Worm (Caenorhabditis elegans) whole organism, late embryonic: ENCODE results near the gene Y51B9A.6.

ENCODE experiments used
- F13H6.1 ChIP-seq: sonication (generic microtip); optimal IDR thresholded peaks from 2 replicates; lab custom pipeline; 2016; ENCODE audit warnings: missing genetic modification characterization, missing compliant biosample characterization
- K02D7.2 ChIP-seq: sonication (generic microtip); optimal IDR thresholded peaks from 2 replicates; lab custom pipeline; 2017; ENCODE audit warnings: mild to moderate bottlenecking, missing genetic modification characterization, missing compliant biosample characterization
- K09A11.1 ChIP-seq: sonication (generic microtip); optimal IDR thresholded peaks from 2 replicates; lab custom pipeline; 2017; ENCODE audit warnings: antibody characterized with exemption, mild to moderate bottlenecking, missing genetic modification characterization, missing compliant biosample characterization; ENCODE audit not compliant: insufficient read depth
- Y22D7AL.16 ChIP-seq: sonication (generic microtip); optimal IDR thresholded peaks from 2 replicates; lab custom pipeline; 2016; ENCODE audit warnings: missing genetic modification characterization, missing compliant biosample characterization
- ahr-1 ChIP-seq: sonication (generic microtip); optimal IDR thresholded peaks from 2 replicates; lab custom pipeline; 2016; ENCODE audit warnings: missing genetic modification characterization, missing compliant biosample characterization
- ama-1 ChIP-seq: fragments of 150-350 bp; optimal IDR thresholded peaks from 2 replicates; lab custom pipeline; 2014
- ceh-14 ChIP-seq: sonication (generic microtip); optimal IDR thresholded peaks from 2 replicates; lab custom pipeline; 2016; ENCODE audit warnings: missing genotype, missing genetic modification characterization, missing compliant biosample characterization
- ceh-18 ChIP-seq: sonication (generic microtip); optimal IDR thresholded peaks from 2 replicates; lab custom pipeline; 2016; ENCODE audit warnings: missing genetic modification characterization, missing compliant biosample characterization
- ceh-19 ChIP-seq: fragments of 200-800 bp; sonication (Bioruptor generic); optimal IDR thresholded peaks from 2 replicates; lab custom pipeline; 2018; ENCODE audit warnings: mild to moderate bottlenecking, missing genetic modification characterization, missing compliant biosample characterization
- ceh-2 ChIP-seq: sonication (generic microtip); optimal IDR thresholded peaks from 2 replicates; lab custom pipeline; 2016; ENCODE audit warnings: missing genotype, missing genetic modification characterization, missing compliant biosample characterization
- ceh-22 ChIP-seq: sonication (generic microtip); optimal IDR thresholded peaks from 2 replicates; lab custom pipeline; 2017; ENCODE audit warnings: missing biosample characterization, missing genetic modification characterization
- ceh-24 ChIP-seq: sonication (generic microtip); optimal IDR thresholded peaks from 2 replicates; lab custom pipeline; 2016; ENCODE audit warnings: mild to moderate bottlenecking, missing genetic modification characterization, missing compliant biosample characterization
- ceh-31 ChIP-seq: sonication (generic microtip); optimal IDR thresholded peaks from 2 replicates; lab custom pipeline; 2016; ENCODE audit warnings: missing genetic modification characterization, missing compliant biosample characterization
- ceh-34 ChIP-seq: sonication (generic microtip); optimal IDR thresholded peaks from 2 replicates; lab custom pipeline; 2016; ENCODE audit warnings: mild to moderate bottlenecking, missing genetic modification characterization, missing compliant biosample characterization
- ceh-45 ChIP-seq: fragments of 200-800 bp; sonication (Bioruptor generic); IDR thresholded peaks from 2 replicates; pipeline ENCODE4 v1.3.6; 2022; ENCODE audit warnings: missing genetic modification reagents, missing genetic modification characterization, missing compliant biosample characterization
- ceh-48 ChIP-seq: sonication (generic microtip); optimal IDR thresholded peaks from 2 replicates; lab custom pipeline; 2016; ENCODE audit warnings: missing genetic modification characterization, inconsistent platforms, missing compliant biosample characterization
- ceh-6 ChIP-seq: fragments of 200-800 bp; sonication (Bioruptor generic); optimal IDR thresholded peaks from 2 replicates; lab custom pipeline; 2018; ENCODE audit warnings: mild to moderate bottlenecking, missing genetic modification characterization, missing compliant biosample characterization
- ceh-9 ChIP-seq: sonication (generic microtip); optimal IDR thresholded peaks from 2 replicates; lab custom pipeline; 2016; ENCODE audit warnings: mild to moderate bottlenecking, missing genetic modification characterization, inconsistent platforms, missing compliant biosample characterization
- dmd-4 ChIP-seq: sonication (generic microtip); optimal IDR thresholded peaks from 2 replicates; lab custom pipeline; 2016; ENCODE audit warnings: borderline replicate concordance, missing genetic modification characterization, missing compliant biosample characterization
- dve-1 ChIP-seq: sonication (generic microtip); optimal IDR thresholded peaks from 2 replicates; lab custom pipeline; 2017; ENCODE audit warnings: antibody characterized with exemption, mild to moderate bottlenecking, missing genetic modification characterization, missing compliant biosample characterization
- elt-2 ChIP-seq: sonication (generic microtip); optimal IDR thresholded peaks from 2 replicates; lab custom pipeline; 2016; ENCODE audit warnings: missing genetic modification reagents, missing genetic modification characterization, missing compliant biosample characterization
- elt-4 ChIP-seq: sonication (generic microtip); optimal IDR thresholded peaks from 2 replicates; lab custom pipeline; 2016; ENCODE audit warnings: missing genetic modification characterization, missing compliant biosample characterization
- ets-4 ChIP-seq: sonication (generic microtip); optimal IDR thresholded peaks from 2 replicates; lab custom pipeline; 2016; ENCODE audit warnings: missing genetic modification characterization, missing compliant biosample characterization
- gmeb-2 ChIP-seq: sonication (generic microtip); optimal IDR thresholded peaks from 2 replicates; lab custom pipeline; 2016; ENCODE audit warnings: missing genetic modification characterization, inconsistent platforms, missing compliant biosample characterization
- hlh-13 ChIP-seq: fragments of 200-800 bp; sonication (Bioruptor generic); optimal IDR thresholded peaks from 2 replicates; lab custom pipeline; 2018; ENCODE audit warnings: mild to moderate bottlenecking, missing genetic modification characterization, missing compliant biosample characterization
- hlh-15 ChIP-seq: sonication (generic microtip); optimal IDR thresholded peaks from 2 replicates; lab custom pipeline; 2016; ENCODE audit warnings: missing genetic modification characterization, missing compliant biosample characterization
- hlh-30 ChIP-seq: sonication (generic microtip); optimal IDR thresholded peaks from 2 replicates; lab custom pipeline; 2017; ENCODE audit warnings: antibody characterized with exemption, missing genetic modification characterization, missing compliant biosample characterization; ENCODE audit not compliant: insufficient read depth
- lim-6 ChIP-seq: sonication (generic microtip); optimal IDR thresholded peaks from 2 replicates; lab custom pipeline; 2016; ENCODE audit warnings: missing genetic modification characterization, missing compliant biosample characterization
- mec-3 ChIP-seq: sonication (generic microtip); optimal IDR thresholded peaks from 2 replicates; lab custom pipeline; 2016; ENCODE audit warnings: borderline replicate concordance, missing genetic modification characterization, missing compliant biosample characterization
- nfya-1 ChIP-seq: sonication (generic microtip); optimal IDR thresholded peaks from 2 replicates; lab custom pipeline; 2017; ENCODE audit warnings: missing genetic modification characterization, mild to moderate bottlenecking, missing compliant biosample characterization, antibody characterized with exemption, moderate library complexity
- nhr-232 ChIP-seq: sonication (generic microtip); optimal IDR thresholded peaks from 2 replicates; lab custom pipeline; 2016; ENCODE audit warnings: missing genetic modification characterization, missing compliant biosample characterization
- npax-4 ChIP-seq: sonication (generic microtip); optimal IDR thresholded peaks from 2 replicates; lab custom pipeline; 2016; ENCODE audit warnings: missing genetic modification characterization, missing compliant biosample characterization
- pag-3 ChIP-seq: sonication (generic microtip); optimal IDR thresholded peaks from 2 replicates; lab custom pipeline; 2016; ENCODE audit warnings: missing compliant biosample characterization, missing genetic modification characterization, borderline replicate concordance
- pat-9 ChIP-seq: fragments of 200-800 bp; sonication (Bioruptor generic); optimal IDR thresholded peaks from 2 replicates; lab custom pipeline; 2018; ENCODE audit warnings: mild to moderate bottlenecking, missing genetic modification characterization, moderate library complexity, missing compliant biosample characterization
- pax-1 ChIP-seq: fragments of 150-350 bp; optimal IDR thresholded peaks from 2 replicates; lab custom pipeline; 2014; ENCODE audit warnings: missing biosample characterization, missing genetic modification characterization
- pha-2 ChIP-seq: sonication (generic microtip); optimal IDR thresholded peaks from 2 replicates; lab custom pipeline; 2017; ENCODE audit warnings: mild to moderate bottlenecking, missing genetic modification characterization, missing compliant biosample characterization
- pha-4 ChIP-seq: fragments of 150-350 bp; optimal IDR thresholded peaks from 2 replicates; lab custom pipeline; 2018; ENCODE audit warnings: missing biosample characterization, missing genetic modification reagents, missing genetic modification characterization
- pqm-1 ChIP-seq: sonication (generic microtip); optimal IDR thresholded peaks from 2 replicates; lab custom pipeline; 2016; ENCODE audit warnings: missing genetic modification characterization, missing compliant biosample characterization
- rnt-1 ChIP-seq: sonication (generic microtip); optimal IDR thresholded peaks from 2 replicates; lab custom pipeline; 2016; ENCODE audit warnings: missing genetic modification characterization, missing compliant biosample characterization
- sdc-2 ChIP-seq: sonication (generic microtip); optimal IDR thresholded peaks from 2 replicates; lab custom pipeline; 2016; ENCODE audit warnings: missing genotype, missing genetic modification characterization, missing compliant biosample characterization
- sox-2 ChIP-seq: fragments of 200-800 bp; sonication (Bioruptor generic); IDR thresholded peaks from 2 replicates; pipeline ENCODE4 v1.3.6; 2022; ENCODE audit warnings: missing genetic modification reagents, missing genetic modification characterization, missing compliant biosample characterization
- sox-4 ChIP-seq: sonication (generic microtip); optimal IDR thresholded peaks from 2 replicates; lab custom pipeline; 2017; ENCODE audit warnings: mild to moderate bottlenecking, missing genetic modification characterization, inconsistent platforms, missing compliant biosample characterization
- syd-9 ChIP-seq: sonication (generic microtip); optimal IDR thresholded peaks from 2 replicates; lab custom pipeline; 2016; ENCODE audit warnings: mild to moderate bottlenecking, missing genetic modification characterization, moderate library complexity, missing compliant biosample characterization
- tbx-2 ChIP-seq: sonication (generic microtip); optimal IDR thresholded peaks from 2 replicates; lab custom pipeline; 2016; ENCODE audit warnings: missing genetic modification characterization, missing compliant biosample characterization
- tbx-7 ChIP-seq: sonication (generic microtip); optimal IDR thresholded peaks from 2 replicates; lab custom pipeline; 2016; ENCODE audit warnings: missing genotype, missing genetic modification characterization, missing compliant biosample characterization
- unc-86 ChIP-seq: sonication (generic microtip); optimal IDR thresholded peaks from 2 replicates; lab custom pipeline; 2016; ENCODE audit warnings: missing genetic modification characterization, missing compliant biosample characterization
- ztf-16 ChIP-seq: sonication (generic microtip); optimal IDR thresholded peaks from 2 replicates; lab custom pipeline; 2017; ENCODE audit warnings: missing genetic modification characterization, missing compliant biosample characterization

The Y51B9A.6 gene

DNA sequence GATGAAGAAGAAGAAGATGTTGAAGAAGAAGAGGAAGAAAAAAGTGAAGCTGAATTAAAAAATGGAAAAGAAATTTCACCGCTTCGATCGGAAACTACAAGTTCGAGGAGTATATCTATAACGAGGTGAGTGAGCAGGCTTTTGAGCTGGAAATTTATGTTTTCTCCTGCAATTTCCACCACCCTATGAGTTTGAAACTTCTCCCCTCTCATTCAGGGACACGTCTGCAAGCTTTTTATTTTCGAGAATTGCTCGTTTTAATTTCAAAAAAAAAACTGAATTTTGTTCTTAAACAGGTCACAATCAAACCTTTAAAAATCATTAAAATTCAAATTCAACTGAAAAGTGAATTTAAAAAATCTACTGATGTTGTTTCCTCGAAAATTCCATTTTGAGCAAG, 40.7 kb downstream of the Y51B9A.6 start:
- no peak for TF ChIP-seq gmeb-2 (tag; lab: Kevin White, UChicago)
- no peak for TF ChIP-seq sox-4
- no peak for TF ChIP-seq syd-9 (tag; lab: Kevin White, UChicago)
- TF ChIP-seq pha-2 = no peak
- no peak for TF ChIP-seq ceh-9 (tag; lab: Kevin White, UChicago)
- TF ChIP-seq ceh-19 (GFP tag; lab: Kevin White, UChicago) = no peak
- TF ChIP-seq pha-4 (tag; lab: Kevin White, UChicago) = no peak
- no peak for TF ChIP-seq unc-86 (tag; lab: Kevin White, UChicago)
- TF ChIP-seq ahr-1 (tag; lab: Kevin White, UChicago) = no peak
- TF ChIP-seq dve-1 (tag; lab: Kevin White, UChicago) = no peak
- TF ChIP-seq ceh-48 (tag; lab: Kevin White, UChicago) = no peak
- no peak for TF ChIP-seq ama-1 (lab: Kevin White, UChicago)
- TF ChIP-seq ets-4 (tag; lab: Kevin White, UChicago) = no peak
- TF ChIP-seq rnt-1 = no peak
- TF ChIP-seq ceh-24 (tag; lab: Kevin White, UChicago) = no peak
- no peak for TF ChIP-seq mec-3 (tag; lab: Kevin White, UChicago)
- TF ChIP-seq ceh-14 (tag; lab: Kevin White, UChicago) = no peak
- TF ChIP-seq pax-1 (tag; lab: Kevin White, UChicago) = no peak
- no peak for TF ChIP-seq hlh-13 (GFP tag; lab: Kevin White, UChicago)
- no peak for TF ChIP-seq pat-9 (tag; lab: Kevin White, UChicago)

DNA sequence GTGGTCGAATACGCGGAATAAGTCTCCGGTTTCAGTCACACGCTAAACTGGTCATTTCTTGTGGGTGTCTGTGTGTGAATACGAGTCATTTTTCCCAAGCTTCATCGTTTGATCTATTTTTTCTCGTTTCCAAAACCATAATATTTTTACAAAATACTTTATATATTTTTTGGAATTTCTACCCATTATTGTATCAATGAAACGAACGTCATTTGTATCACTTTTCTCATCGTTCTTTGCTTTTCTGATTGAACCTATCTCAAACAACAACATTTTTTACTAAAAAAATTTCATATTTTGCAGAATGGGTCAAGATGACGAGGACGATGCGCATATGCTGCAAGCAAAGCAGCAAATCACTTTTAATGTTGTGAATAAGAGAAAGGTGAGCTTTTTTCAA, 44.8 kb downstream of the Y51B9A.6 start, which contains the start of gene mel-11:
Gene mel-11, plus strand, starts transcription at position 301 of the 400 bp plus-strand sequence.
- TF ChIP-seq ceh-24 (tag; lab: Kevin White, UChicago) (no peak), ceh-48 (tag; lab: Kevin White, UChicago) (no peak), pqm-1 (tag; lab: Kevin White, UChicago) (no peak), pat-9 (tag; lab: Kevin White, UChicago) (no peak), pag-3 (tag; lab: Kevin White, UChicago) (no peak), ets-4 (tag; lab: Kevin White, UChicago) (no peak), nhr-232 (tag; lab: Kevin White, UChicago) (no peak), dve-1 (tag; lab: Kevin White, UChicago) (no peak), Y22D7AL.16 (no peak), rnt-1 (no peak), ceh-45 (GFP tag; lab: Robert Waterston, UW) (no peak), ztf-16 (tag; lab: Kevin White, UChicago) (no peak), gmeb-2 (tag; lab: Kevin White, UChicago) (no peak), ceh-6 (GFP tag; lab: Kevin White, UChicago) (no peak)

DNA sequence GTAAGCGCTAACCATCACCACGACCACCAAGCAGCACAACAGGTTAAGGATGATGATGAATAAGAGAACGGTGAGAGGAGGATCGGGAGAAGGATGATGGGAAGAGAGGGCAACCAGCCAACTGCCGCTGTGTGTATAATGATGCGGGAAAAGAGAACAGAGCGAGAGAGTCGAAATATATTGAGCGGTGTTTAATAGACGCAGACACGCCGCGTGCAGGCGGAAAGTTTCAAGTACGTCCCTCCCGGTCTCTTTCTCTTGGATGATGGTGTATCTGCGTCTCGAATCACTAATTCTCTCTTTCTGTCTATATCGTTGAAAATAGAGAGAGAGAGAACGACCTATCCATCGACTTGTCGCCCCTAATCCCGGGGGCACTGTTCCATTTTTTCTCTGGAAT, 46.3 kb downstream of the Y51B9A.6 start:
- TF ChIP-seq ceh-31 (tag; lab: Kevin White, UChicago) (peak; percentile 26), sox-2 (GFP tag; lab: Robert Waterston, UW) (no peak), hlh-15 (tag; lab: Kevin White, UChicago) (no peak), ceh-34 (tag; lab: Kevin White, UChicago) (peak; percentile 55), ama-1 (lab: Kevin White, UChicago) (no peak), nfya-1 (tag; lab: Kevin White, UChicago) (peak; percentile 69), K02D7.2 (no peak), ceh-6 (GFP tag; lab: Kevin White, UChicago) (no peak), ceh-48 (tag; lab: Kevin White, UChicago) (no peak), tbx-2 (tag; lab: Kevin White, UChicago) (peak; percentile 38), pax-1 (tag; lab: Kevin White, UChicago) (no peak), syd-9 (tag; lab: Kevin White, UChicago) (no peak), K09A11.1 (tag; lab: Kevin White, UChicago) (no peak), ceh-2 (tag; lab: Kevin White, UChicago) (no peak), pag-3 (tag; lab: Kevin White, UChicago) (no peak), dmd-4 (tag; lab: Kevin White, UChicago) (no peak), unc-86 (tag; lab: Kevin White, UChicago) (no peak), ceh-45 (GFP tag; lab: Robert Waterston, UW) (no peak), elt-2 (no peak), lim-6 (no peak), ceh-22 (peak; percentile 12), ceh-18 (tag; lab: Kevin White, UChicago) (peak; percentile 74), dve-1 (tag; lab: Kevin White, UChicago) (peak; percentile 2), Y22D7AL.16 (no peak), ceh-14 (tag; lab: Kevin White, UChicago) (no peak), sdc-2 (tag; lab: Kevin White, UChicago) (no peak), tbx-7 (tag; lab: Kevin White, UChicago) (no peak), F13H6.1 (tag; lab: Kevin White, UChicago) (no peak), elt-4 (tag; lab: Kevin White, UChicago) (no peak), hlh-30 (tag; lab: Kevin White, UChicago) (peak; percentile 54), npax-4 (tag; lab: Kevin White, UChicago) (no peak)
